Fruit fly (Drosophila melanogaster): Measurements from ENCODE around the gene CG33229.
A peak's percentile ranks its signal among the peaks of the same experiment; 100 is the strongest.

The CG33229 gene

dm6 chr3L:180262-180543 lies 43.4 kb upstream of the CG33229 start (continued):
- peak; percentile 41 for TF ChIP-seq kni (GFP tag; optimal IDR thresholded peaks at IDR 0.05)
- TF ChIP-seq CG11247 (GFP tag; IDR thresholded peaks at IDR 0.05): no peak
- no peak for TF ChIP-seq CG11398 (GFP tag; optimal IDR thresholded peaks at IDR 0.05)
- TF ChIP-seq Bgb (GFP tag; IDR thresholded peaks at IDR 0.05; ENCODE audit: partially characterized antibody): no peak
- TF ChIP-seq Opbp (GFP tag; IDR thresholded peaks at IDR 0.05; ENCODE audit: partially characterized antibody): peak; percentile 34; the same call in 1 of the 3 replicates
- no peak for TF ChIP-seq tio (GFP tag; optimal IDR thresholded peaks at IDR 0.05)
- TF ChIP-seq croc (GFP tag; conservative IDR thresholded peaks at IDR 0.05): no peak
- no peak for TF ChIP-seq Adf1 (GFP tag; IDR thresholded peaks at IDR 0.05)
- TF ChIP-seq Kr (GFP tag; optimal IDR thresholded peaks at IDR 0.05): no peak
- TF ChIP-seq CG8290 (GFP tag; optimal IDR thresholded peaks at IDR 0.05): no peak
- peak in 1 of 2 experiments; percentile 17 for TF ChIP-seq CG8290 (tag; optimal IDR thresholded peaks at IDR 0.05)
- no peak for TF ChIP-seq CG4282 (GFP tag; optimal IDR thresholded peaks at IDR 0.05)
- TF ChIP-seq Hr3 (GFP tag; optimal IDR thresholded peaks at IDR 0.05): no peak
- TF ChIP-seq CG18476 (GFP tag; optimal IDR thresholded peaks at IDR 0.05): no peak
- TF ChIP-seq Blimp-1 (GFP tag; optimal IDR thresholded peaks at IDR 0.05): peak; percentile 16
- TF ChIP-seq CG12071 (GFP tag; optimal IDR thresholded peaks at IDR 0.05): no peak
- no peak for TF ChIP-seq twi (tag; optimal IDR thresholded peaks at IDR 0.05)
- TF ChIP-seq ftz-f1 (GFP tag; optimal IDR thresholded peaks at IDR 0.05): no peak
- 0 out of 4 replicates have a peak, but pooled peaks have one; percentile 3 for TF ChIP-seq chinmo (GFP tag; IDR thresholded peaks at IDR 0.05; ENCODE audit: partially characterized antibody)
- no peak for TF ChIP-seq CG9609 (GFP tag; optimal IDR thresholded peaks at IDR 0.05)
- no peak for TF ChIP-seq hb (GFP tag; IDR thresholded peaks at IDR 0.05; ENCODE audit: partially characterized antibody)
- no peak for TF ChIP-seq CG10462 (GFP tag; optimal IDR thresholded peaks at IDR 0.05)
- no peak for TF ChIP-seq ap (GFP tag; IDR thresholded peaks at IDR 0.05)
- no peak for TF ChIP-seq vvl (GFP tag; IDR thresholded peaks at IDR 0.05)
- TF ChIP-seq tup (GFP tag; optimal IDR thresholded peaks at IDR 0.05): no peak
- TF ChIP-seq CG17359 (tag; optimal IDR thresholded peaks at IDR 0.05): no peak
- 0 out of 2 replicates have a peak, but pooled peaks have one; percentile 42 for TF ChIP-seq CG42726 (GFP tag; IDR thresholded peaks at IDR 0.05; ENCODE audit: partially characterized antibody)
- no peak for TF ChIP-seq tll (GFP tag; optimal IDR thresholded peaks at IDR 0.05)
- TF ChIP-seq CG6654 (GFP tag; optimal IDR thresholded peaks at IDR 0.05): no peak
- no peak for TF ChIP-seq ase (GFP tag; IDR thresholded peaks at IDR 0.05)
- no peak for TF ChIP-seq mirr (GFP tag; optimal IDR thresholded peaks at IDR 0.05)
- no peak for TF ChIP-seq sens-2 (GFP tag; IDR thresholded peaks at IDR 0.05)
- no peak for TF ChIP-seq YL-1 (GFP tag; optimal IDR thresholded peaks at IDR 0.05)
- no peak for TF ChIP-seq knrl (GFP tag; IDR thresholded peaks at IDR 0.05; ENCODE audit: partially characterized antibody)
- no peak for TF ChIP-seq CG17912 (GFP tag; optimal IDR thresholded peaks at IDR 0.05)
- no peak for TF ChIP-seq mld (GFP tag; IDR thresholded peaks at IDR 0.05; ENCODE audit: partially characterized antibody)
- TF ChIP-seq phol (tag; optimal IDR thresholded peaks at IDR 0.05): no peak
- TF ChIP-seq sc (optimal IDR thresholded peaks at IDR 0.05): no peak
- no peak for TF ChIP-seq sc (GFP tag; optimal IDR thresholded peaks at IDR 0.05)
- TF ChIP-seq tgo (GFP tag; IDR thresholded peaks at IDR 0.05): no peak
- TF ChIP-seq CG7928 (GFP tag; optimal IDR thresholded peaks at IDR 0.05): no peak
- no peak for TF ChIP-seq tna (GFP tag; IDR thresholded peaks at IDR 0.05; ENCODE audit: partially characterized antibody)
- TF ChIP-seq HLH3B (GFP tag; IDR thresholded peaks at IDR 0.05): no peak
- no peak for TF ChIP-seq HHEX (GFP tag; optimal IDR thresholded peaks at IDR 0.05)
- TF ChIP-seq HmgD (GFP tag; optimal IDR thresholded peaks at IDR 0.05): no peak
- TF ChIP-seq bcd (GFP tag; optimal IDR thresholded peaks at IDR 0.05): no peak
- no peak for TF ChIP-seq corto (GFP tag; optimal IDR thresholded peaks at IDR 0.05)
- peak; percentile 1; the same call in 1 of the 3 replicates for TF ChIP-seq ci (GFP tag; IDR thresholded peaks at IDR 0.05)
- TF ChIP-seq Med (GFP tag): peak; percentile 57
- TF ChIP-seq CG6254 (GFP tag; optimal IDR thresholded peaks at IDR 0.05): no peak
- no peak for TF ChIP-seq pita (GFP tag; optimal IDR thresholded peaks at IDR 0.05)

Data from whole organism, embryonic.